Worm (Caenorhabditis elegans): Measurements from ENCODE around the gene Y116F11B.2.

Y116F11B.2 gene

ce11 chrV:19801033-19801432 lies at the start of gene Y116F11B.2:
TSS of gene Y116F11B.2 (minus strand) at chrV:19801133.
- TF ChIP-seq nhr-21 (tag; optimal IDR thresholded peaks at IDR 0.05) (no peak), unc-39 (tag; optimal IDR thresholded peaks at IDR 0.05) (no peak), F13H6.1 (tag; optimal IDR thresholded peaks at IDR 0.05) (no peak), alr-1 (tag; optimal IDR thresholded peaks at IDR 0.05) (no peak), ceh-82 (tag; optimal IDR thresholded peaks at IDR 0.05) (no peak), ama-1 (optimal IDR thresholded peaks at IDR 0.05) (no peak), elt-3 (tag; optimal IDR thresholded peaks at IDR 0.05) (no peak), nhr-11 (tag; optimal IDR thresholded peaks at IDR 0.05) (no peak), R02D3.7 (tag; optimal IDR thresholded peaks at IDR 0.05) (no peak), unc-62 (GFP tag; optimal IDR thresholded peaks at IDR 0.05) (no peak), skn-1 (tag; optimal IDR thresholded peaks at IDR 0.05) (no peak), sma-9 (GFP tag; optimal IDR thresholded peaks at IDR 0.05) (no peak), sma-9 (tag; optimal IDR thresholded peaks at IDR 0.05) (no peak), ztf-4 (tag; optimal IDR thresholded peaks at IDR 0.05) (no peak), nhr-237 (tag; optimal IDR thresholded peaks at IDR 0.05) (no peak), snpc-4 (tag; optimal IDR thresholded peaks at IDR 0.05) (no peak), fos-1 (tag; optimal IDR thresholded peaks at IDR 0.05) (no peak), nhr-6 (tag; optimal IDR thresholded peaks at IDR 0.05) (no peak), nhr-23 (tag; optimal IDR thresholded peaks at IDR 0.05) (no peak)

- TF ChIP-seq ztf-4 (tag; optimal IDR thresholded peaks at IDR 0.05) (no peak), lin-13 (GFP tag; optimal IDR thresholded peaks at IDR 0.05) (no peak), fos-1 (tag; optimal IDR thresholded peaks at IDR 0.05) (no peak), nhr-25 (tag; optimal IDR thresholded peaks at IDR 0.05) (no peak), C34F6.9 (tag; optimal IDR thresholded peaks at IDR 0.05) (no peak), Y55F3AM.14 (GFP tag; optimal IDR thresholded peaks at IDR 0.05) (no peak), zag-1 (tag; optimal IDR thresholded peaks at IDR 0.05) (no peak), lin-39 (tag; optimal IDR thresholded peaks at IDR 0.05) (no peak), nhr-11 (tag; optimal IDR thresholded peaks at IDR 0.05) (no peak), unc-62 (GFP tag; optimal IDR thresholded peaks at IDR 0.05) (no peak), mdl-1 (tag; optimal IDR thresholded peaks at IDR 0.05) (no peak), ceh-16 (tag; optimal IDR thresholded peaks at IDR 0.05) (no peak), ama-1 (optimal IDR thresholded peaks at IDR 0.05) (no peak), unc-39 (tag; optimal IDR thresholded peaks at IDR 0.05) (no peak), unc-55 (GFP tag; optimal IDR thresholded peaks at IDR 0.05) (no peak), mab-5 (tag; optimal IDR thresholded peaks at IDR 0.05) (no peak), lsy-2 (tag; optimal IDR thresholded peaks at IDR 0.05) (no peak), ztf-11 (tag; optimal IDR thresholded peaks at IDR 0.05) (no peak), alr-1 (tag; optimal IDR thresholded peaks at IDR 0.05) (no peak)
These were observed 47.1 kb upstream of the Y116F11B.2 start, which contains the start of gene Y116F11B.7 for ce11 chrV:19848014-19848413. TSS of gene Y116F11B.7 (plus strand) at chrV:19848314.

- TF ChIP-seq nhr-25 (tag; optimal IDR thresholded peaks at IDR 0.05) = no peak
- no peak for TF ChIP-seq blmp-1 (tag; optimal IDR thresholded peaks at IDR 0.05; ENCODE audit: insufficient read depth)
- TF ChIP-seq nhr-129 (tag; optimal IDR thresholded peaks at IDR 0.05) = no peak
- TF ChIP-seq ztf-11 (tag; optimal IDR thresholded peaks at IDR 0.05) = no peak
- no peak for TF ChIP-seq snpc-4 (tag; optimal IDR thresholded peaks at IDR 0.05)
- TF ChIP-seq nhr-10 (tag; optimal IDR thresholded peaks at IDR 0.05) = no peak
- TF ChIP-seq zag-1 (tag; optimal IDR thresholded peaks at IDR 0.05) = no peak
- TF ChIP-seq dmd-4 (tag; optimal IDR thresholded peaks at IDR 0.05) = no peak
- TF ChIP-seq R02D3.7 (tag; optimal IDR thresholded peaks at IDR 0.05) = no peak
- TF ChIP-seq aly-2 (tag; optimal IDR thresholded peaks at IDR 0.05) = no peak
- no peak for TF ChIP-seq mdl-1 (tag; optimal IDR thresholded peaks at IDR 0.05)
- no peak for TF ChIP-seq ama-1 (optimal IDR thresholded peaks at IDR 0.05)
- TF ChIP-seq sem-4 (tag; optimal IDR thresholded peaks at IDR 0.05) = no peak
- peak; percentile 10 for TF ChIP-seq crh-2 (tag; optimal IDR thresholded peaks at IDR 0.05)
- no peak for TF ChIP-seq lsy-2 (tag; optimal IDR thresholded peaks at IDR 0.05)
- TF ChIP-seq fos-1 (tag; optimal IDR thresholded peaks at IDR 0.05) = peak; percentile 1
- no peak for TF ChIP-seq unc-39 (tag; optimal IDR thresholded peaks at IDR 0.05)
These were observed 45.3 kb upstream of the Y116F11B.2 start, which contains the start of gene Y116F11B.6 for ce11 chrV:19845927-19846845. TSS of gene Y116F11B.6 (minus strand) at chrV:19845977.

All from whole organism, L2 larva.